Worm (Caenorhabditis elegans): Measurements from ENCODE around the gene R05A10.2.

- no peak for TF ChIP-seq alr-1 (tag; optimal IDR thresholded peaks at IDR 0.05)
- no peak for TF ChIP-seq peb-1 (tag; optimal IDR thresholded peaks at IDR 0.05)
- no peak for TF ChIP-seq mdl-1 (tag; optimal IDR thresholded peaks at IDR 0.05)
- no peak for TF ChIP-seq skn-1 (tag; optimal IDR thresholded peaks at IDR 0.05)
Measured at ce11 chrIV:14215777-14216176, 38.7 kb downstream of the R05A10.2 start.

Data from whole organism, L2 larva.